Worm (Caenorhabditis elegans) whole organism, L3 larva: ENCODE measurements around the gene F56D5.3.

ENCODE experiments used
- aly-2 ChIP-seq: fragments of 150-350 bp; optimal IDR thresholded peaks from 2 replicates; lab custom pipeline; 2014; ENCODE audit warnings: missing biosample characterization, missing genetic modification characterization
- ama-1 ChIP-seq: fragments of 150-350 bp; optimal IDR thresholded peaks from 2 replicates; lab custom pipeline; 2018
- ceh-16 ChIP-seq: sonication (generic microtip); optimal IDR thresholded peaks from 2 replicates; lab custom pipeline; 2017; ENCODE audit warnings: missing biosample characterization, missing genetic modification characterization
- fkh-10 ChIP-seq: sonication (generic microtip); optimal IDR thresholded peaks from 2 replicates; lab custom pipeline; 2017; ENCODE audit warnings: missing biosample characterization, missing genetic modification reagents, missing genetic modification characterization
- mdl-1 ChIP-seq: fragments of 150-350 bp; optimal IDR thresholded peaks from 2 replicates; lab custom pipeline; 2014; ENCODE audit warnings: missing biosample characterization, missing genetic modification characterization
- nfya-1 ChIP-seq: sonication (generic microtip); optimal IDR thresholded peaks from 2 replicates; lab custom pipeline; 2017; ENCODE audit warnings: missing genetic modification characterization, mild to moderate bottlenecking, missing compliant biosample characterization, antibody characterized with exemption, moderate library complexity; ENCODE audit not compliant: insufficient read depth
- nhr-11 ChIP-seq: fragments of 150-350 bp; optimal IDR thresholded peaks from 2 replicates; lab custom pipeline; 2014; ENCODE audit warnings: missing biosample characterization, missing genetic modification characterization
- nhr-12 ChIP-seq: fragments of 150-350 bp; optimal IDR thresholded peaks from 2 replicates; lab custom pipeline; 2014; ENCODE audit warnings: missing biosample characterization, missing genetic modification characterization
- nhr-25 ChIP-seq: sonication (generic microtip); optimal IDR thresholded peaks from 2 replicates; lab custom pipeline; 2017; ENCODE audit warnings: missing biosample characterization, missing genetic modification characterization
- pha-4 ChIP-seq: fragments of 150-350 bp; optimal IDR thresholded peaks from 2 replicates; lab custom pipeline; 2014; ENCODE audit warnings: missing biosample characterization, missing genetic modification reagents, missing genetic modification characterization
- pqm-1 ChIP-seq: fragments of 150-350 bp; optimal IDR thresholded peaks from 2 replicates; lab custom pipeline; 2017; ENCODE audit warnings: missing biosample characterization, missing genetic modification characterization, inconsistent platforms
- skn-1 ChIP-seq: fragments of 150-350 bp; optimal IDR thresholded peaks from 2 replicates; lab custom pipeline; 2014; ENCODE audit warnings: missing biosample characterization, missing genetic modification characterization
- tbx-2 ChIP-seq: sonication (generic microtip); optimal IDR thresholded peaks from 2 replicates; lab custom pipeline; 2016; ENCODE audit warnings: mild to moderate bottlenecking, missing genetic modification characterization, missing compliant biosample characterization
- unc-62 ChIP-seq: fragments of 150-350 bp; sonication (generic microtip); optimal IDR thresholded peaks from 4 replicates; lab custom pipeline; 2014; ENCODE audit warnings: missing biosample characterization, missing genetic modification reagents, missing genetic modification characterization

DNA sequence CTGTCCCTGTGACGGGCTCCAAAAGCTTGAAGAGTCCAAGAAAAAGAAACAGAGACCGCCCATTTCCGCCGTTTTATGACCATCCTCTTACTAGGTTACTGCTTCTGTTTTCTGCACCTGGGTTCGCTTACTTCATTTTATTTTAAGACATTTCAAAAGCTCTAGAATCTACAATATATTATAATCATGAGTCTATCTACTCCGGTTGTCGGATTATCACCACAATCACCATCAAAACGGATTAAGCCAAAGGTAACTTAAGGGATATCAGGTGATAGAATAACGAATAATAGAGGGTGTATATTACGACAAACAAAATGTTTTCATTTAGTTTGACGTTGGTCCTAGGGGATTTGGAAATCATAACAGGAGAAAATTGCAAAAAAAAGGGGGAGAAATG lies 34.9 kb downstream of the F56D5.3 start:
- TF ChIP-seq mdl-1 (tag; lab: Kevin White, UChicago): no peak
- TF ChIP-seq unc-62: no peak
- TF ChIP-seq aly-2 (tag; lab: Kevin White, UChicago): no peak
- no peak for TF ChIP-seq nhr-11 (tag; lab: Kevin White, UChicago)
- TF ChIP-seq pqm-1 (tag; lab: Kevin White, UChicago): no peak
- no peak for TF ChIP-seq ceh-16 (tag; lab: Kevin White, UChicago)
- TF ChIP-seq nhr-12 (tag; lab: Kevin White, UChicago): no peak
- no peak for TF ChIP-seq tbx-2
- TF ChIP-seq ama-1 (lab: Kevin White, UChicago): no peak
- no peak for TF ChIP-seq fkh-10 (GFP tag; lab: Kevin White, UChicago)
- TF ChIP-seq skn-1 (tag; lab: Kevin White, UChicago): no peak
- no peak for TF ChIP-seq pha-4 (tag; lab: Kevin White, UChicago)
- no peak for TF ChIP-seq nhr-25 (tag; lab: Kevin White, UChicago)
- no peak for TF ChIP-seq nfya-1 (tag; lab: Kevin White, UChicago)
